Worm (Caenorhabditis elegans) whole organism, L3 larva: ENCODE measurements around the gene Y32B12B.2.

Experiments
- daf-12 ChIP-seq: fragments of 150-350 bp; optimal IDR thresholded peaks from 2 replicates; lab custom pipeline; 2014; ENCODE audit warnings: missing biosample characterization, missing genetic modification reagents, missing genetic modification characterization
- fkh-10 ChIP-seq: sonication (generic microtip); optimal IDR thresholded peaks from 2 replicates; lab custom pipeline; 2017; ENCODE audit warnings: missing biosample characterization, missing genetic modification reagents, missing genetic modification characterization
- jun-1 ChIP-seq: fragments of 150-350 bp; optimal IDR thresholded peaks from 2 replicates; lab custom pipeline; 2014; ENCODE audit warnings: missing biosample characterization, missing genetic modification reagents, missing genetic modification characterization
- nhr-12 ChIP-seq: fragments of 150-350 bp; optimal IDR thresholded peaks from 2 replicates; lab custom pipeline; 2014; ENCODE audit warnings: missing biosample characterization, missing genetic modification characterization
- nhr-28 ChIP-seq: fragments of 150-350 bp; optimal IDR thresholded peaks from 2 replicates; lab custom pipeline; 2014; ENCODE audit warnings: missing biosample characterization, missing genetic modification characterization
- pqm-1 ChIP-seq: fragments of 150-350 bp; optimal IDR thresholded peaks from 2 replicates; lab custom pipeline; 2017; ENCODE audit warnings: missing biosample characterization, missing genetic modification characterization, inconsistent platforms
- unc-39 ChIP-seq: sonication (generic microtip); optimal IDR thresholded peaks from 4 replicates; lab custom pipeline; 2017; ENCODE audit warnings: missing biosample characterization, missing genetic modification characterization
- ztf-4 ChIP-seq: fragments of 150-350 bp; optimal IDR thresholded peaks from 2 replicates; lab custom pipeline; 2014; ENCODE audit warnings: missing biosample characterization, missing genetic modification characterization

DNA sequence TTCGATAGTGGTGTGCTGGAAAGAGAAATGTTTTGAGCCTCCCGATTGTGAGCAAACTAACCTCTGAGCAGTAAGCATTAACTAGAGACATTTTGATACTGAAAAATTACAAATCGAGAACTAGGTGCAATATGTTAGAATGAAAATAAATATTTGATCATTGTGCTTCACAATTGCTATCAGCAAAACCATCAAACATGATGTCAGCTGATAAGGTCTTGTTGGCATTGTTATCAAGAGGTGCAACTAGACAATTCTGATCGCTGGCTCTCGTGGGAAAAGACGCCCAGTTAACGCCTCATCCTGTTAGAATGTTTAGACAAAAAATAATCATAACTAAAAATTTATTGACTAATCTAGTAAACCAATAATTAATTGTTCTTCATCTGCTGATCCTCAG, 43.8 kb upstream of the Y32B12B.2 start, which contains the start of gene comt-2:
- TF ChIP-seq fkh-10 (GFP tag; lab: Kevin White, UChicago), result no peak
- no peak for TF ChIP-seq ztf-4 (tag; lab: Kevin White, UChicago)
- no peak for TF ChIP-seq nhr-12 (tag; lab: Kevin White, UChicago)
- no peak for TF ChIP-seq unc-39 (tag; lab: Kevin White, UChicago)
- no peak for TF ChIP-seq jun-1 (tag; lab: Kevin White, UChicago)
- no peak for TF ChIP-seq daf-12 (tag; lab: Kevin White, UChicago)
- peak; percentile 63 for TF ChIP-seq pqm-1 (tag; lab: Kevin White, UChicago)
- TF ChIP-seq nhr-28 (tag; lab: Kevin White, UChicago), result no peak
